Fruit fly (Drosophila melanogaster) whole organism: ENCODE data around the gene CG2310.
A peak's percentile ranks its signal among the peaks of the same experiment; 100 is the strongest.

ENCODE experiments used
- CG8478 ChIP-seq: fragments of >200 bp; optimal IDR thresholded peaks from 2 replicates; lab custom pipeline; 2018; ENCODE audit warnings: inconsistent platforms
- Dll ChIP-seq: fragments of >200 bp; optimal IDR thresholded peaks from 2 replicates; lab custom pipeline; 2017
- EcR ChIP-seq, 2 experiments: fragments of >200 bp; optimal IDR thresholded peaks; 2 replicates each; lab custom pipeline; 2017; ENCODE audit warnings: missing biosample characterization in 2 of 2, missing genetic modification characterization in 2 of 2, missing genetic modification reagents in 2 of 2
- psq ChIP-seq: fragments of >200 bp; optimal IDR thresholded peaks from 2 replicates; lab custom pipeline; 2017

DNA sequence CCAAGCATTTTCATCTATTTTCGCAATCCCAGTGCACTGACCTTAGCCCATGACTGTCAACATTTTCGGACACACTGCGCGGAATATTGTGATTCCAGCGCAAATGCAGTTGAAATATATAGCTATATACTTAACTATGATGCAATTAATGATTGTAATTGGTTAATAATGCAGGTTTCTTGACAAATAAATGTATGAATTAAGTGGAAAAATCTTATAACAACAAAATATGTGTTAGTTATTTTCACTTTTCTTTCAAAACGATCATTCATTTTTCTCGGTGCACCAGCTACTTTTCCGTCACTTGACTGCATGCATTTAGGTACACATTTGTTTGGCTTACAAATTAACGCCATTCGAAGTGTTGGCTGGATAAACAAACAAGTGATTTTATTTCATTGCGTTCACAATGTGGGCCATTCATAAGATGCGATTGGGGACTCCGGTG, 34.6 kb downstream of the CG2310 start:
- TF ChIP-seq Dll (lab: Kevin White, UChicago) (no peak), psq (lab: Kevin White, UChicago) (no peak), CG8478 (lab: Kevin White, UChicago) (no peak), EcR (GFP tag; optimal IDR thresholded peaks at IDR 0.05; lab: Kevin White, UChicago) (peak in 1 of 2 experiments; percentile 76)
